Fruit fly (Drosophila melanogaster): ENCODE measurements around the gene Cchl.

DNA sequence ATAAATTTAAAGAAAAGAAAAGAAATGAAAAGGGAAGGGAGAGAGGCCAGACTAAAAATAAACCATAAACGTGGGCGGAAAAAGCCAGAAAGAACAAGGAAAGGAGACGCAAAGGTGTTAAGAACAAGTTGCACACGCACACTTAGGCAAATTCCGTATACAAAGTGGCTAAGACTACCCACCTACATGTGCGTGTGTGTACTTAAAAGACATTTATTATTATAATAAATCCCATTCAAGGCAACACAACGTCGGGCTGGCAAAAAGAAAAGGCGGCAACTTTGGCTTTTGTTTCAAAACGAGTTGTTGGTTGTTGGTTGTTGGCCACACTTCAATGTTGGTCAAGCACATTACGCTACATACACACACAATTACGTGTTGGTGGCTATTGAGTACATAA lies 25.0 kb upstream of the Cchl start:
- TF ChIP-seq Dfd (GFP tag; optimal IDR thresholded peaks at IDR 0.05) (no peak), woc (GFP tag; optimal IDR thresholded peaks at IDR 0.05) (no peak), Hnf4 (GFP tag; optimal IDR thresholded peaks at IDR 0.05) (no peak), lola (GFP tag; optimal IDR thresholded peaks at IDR 0.05) (no peak), usp (GFP tag; optimal IDR thresholded peaks at IDR 0.05) (no peak), Sp1 (GFP tag; optimal IDR thresholded peaks at IDR 0.05) (no peak), tai (GFP tag; optimal IDR thresholded peaks at IDR 0.05) (no peak), dl (GFP tag; optimal IDR thresholded peaks at IDR 0.05; ENCODE audit: insufficient read depth in 1 of 2, partially characterized antibody in 2 of 2) (no peak), HLH106 (tag; optimal IDR thresholded peaks at IDR 0.05) (no peak)

All from whole organism, wandering third instar larva.